Fruit fly (Drosophila melanogaster) whole organism, embryonic: ENCODE measurements around the gene GABPI.

Source experiments
- Ada2b ChIP-seq: fragments of 200-800 bp; sonication (Bioruptor generic); IDR thresholded peaks from 2 replicates; pipeline ENCODE4 v1.3.6; 2022; ENCODE audit warnings: missing biosample characterization, missing genetic modification characterization
- Blimp-1 ChIP-seq: fragments of 200-800 bp; sonication (Bioruptor generic); optimal IDR thresholded peaks from 3 replicates; lab custom pipeline; 2018; ENCODE audit warnings: missing biosample characterization, missing genetic modification characterization, mild to moderate bottlenecking, moderate library complexity, missing genetic modification reagents
- Bteb2 ChIP-seq: fragments of 200-800 bp; sonication (Bioruptor generic); optimal IDR thresholded peaks from 2 replicates; lab custom pipeline; 2016; ENCODE audit warnings: missing biosample characterization, missing genetic modification characterization
- CG10654 ChIP-seq: fragments of 200-800 bp; sonication (Bioruptor generic); optimal IDR thresholded peaks from 2 replicates; lab custom pipeline; 2016; ENCODE audit warnings: missing biosample characterization, missing genetic modification characterization
- CG12391 ChIP-seq: fragments of 200-800 bp; sonication (Bioruptor generic); optimal IDR thresholded peaks from 3 replicates; lab custom pipeline; 2018; ENCODE audit warnings: missing biosample characterization, mild to moderate bottlenecking, missing genetic modification characterization, moderate library complexity
- CG13624 ChIP-seq: fragments of 200-800 bp; sonication (Bioruptor generic); optimal IDR thresholded peaks from 2 replicates; lab custom pipeline; 2016; ENCODE audit warnings: missing biosample characterization, missing genetic modification characterization
- CG14050 ChIP-seq: fragments of 200-800 bp; sonication (Bioruptor generic); IDR thresholded peaks from 3 replicates; pipeline ENCODE4 v1.3.6; 2022; ENCODE audit warnings: missing biosample characterization, missing genetic modification characterization
- CG15601 ChIP-seq: fragments of 200-800 bp; sonication (Bioruptor generic); optimal IDR thresholded peaks from 3 replicates; lab custom pipeline; 2019; ENCODE audit warnings: missing biosample characterization, mild to moderate bottlenecking, missing genetic modification characterization, moderate library complexity
- CG1647 ChIP-seq: fragments of 200-800 bp; sonication (Bioruptor generic); optimal IDR thresholded peaks from 3 replicates; lab custom pipeline; 2016; ENCODE audit warnings: missing biosample characterization, missing genetic modification characterization
- CG18262 ChIP-seq: fragments of 200-800 bp; optimal IDR thresholded peaks from 3 replicates; lab custom pipeline; 2019; ENCODE audit warnings: missing biosample characterization, mild to moderate bottlenecking, missing genetic modification characterization, moderate library complexity
- CG2116 ChIP-seq: fragments of 200-800 bp; sonication (Bioruptor generic); optimal IDR thresholded peaks from 3 replicates; lab custom pipeline; 2018; ENCODE audit warnings: missing biosample characterization, mild to moderate bottlenecking, missing genetic modification characterization
- CG2712 ChIP-seq: fragments of 200-800 bp; optimal IDR thresholded peaks from 3 replicates; lab custom pipeline; 2019; ENCODE audit warnings: missing biosample characterization, mild to moderate bottlenecking, missing genetic modification characterization, moderate library complexity
- CG6254 ChIP-seq: fragments of 200-800 bp; sonication (Bioruptor generic); optimal IDR thresholded peaks from 3 replicates; lab custom pipeline; 2017; ENCODE audit warnings: mild to moderate bottlenecking, missing biosample characterization, missing genetic modification reagents, missing genetic modification characterization
- CG6765 ChIP-seq: fragments of 200-800 bp; sonication (Bioruptor generic); optimal IDR thresholded peaks from 3 replicates; lab custom pipeline; 2017; ENCODE audit warnings: missing biosample characterization, mild to moderate bottlenecking, missing genetic modification characterization
- CG6791 ChIP-seq: fragments of 200-800 bp; sonication (Bioruptor generic); IDR thresholded peaks from 3 replicates; pipeline ENCODE4 v1.3.6; 2022; ENCODE audit warnings: missing biosample characterization, missing genetic modification characterization; ENCODE audit not compliant: partially characterized antibody
- Camta ChIP-seq: fragments of 200-800 bp; sonication (Bioruptor generic); optimal IDR thresholded peaks from 2 replicates; lab custom pipeline; 2016; ENCODE audit warnings: missing biosample characterization, missing genetic modification characterization
- Dad ChIP-seq: fragments of 200-800 bp; sonication (Bioruptor generic); optimal IDR thresholded peaks from 3 replicates; lab custom pipeline; 2016; ENCODE audit warnings: missing biosample characterization, missing genetic modification characterization
- Dll ChIP-seq: fragments of 200-800 bp; sonication (Bioruptor generic); IDR thresholded peaks from 4 replicates; pipeline ENCODE4 v1.3.6; 2022; ENCODE audit warnings: missing biosample characterization, missing genetic modification characterization; ENCODE audit not compliant: partially characterized antibody
- Ets97D ChIP-seq: fragments of 200-800 bp; sonication (Bioruptor generic); optimal IDR thresholded peaks from 3 replicates; lab custom pipeline; 2016; ENCODE audit warnings: missing biosample characterization, missing genetic modification characterization
- Lhr ChIP-seq: fragments of 200-800 bp; sonication (Bioruptor generic); optimal IDR thresholded peaks from 3 replicates; lab custom pipeline; 2017; ENCODE audit warnings: mild to moderate bottlenecking, missing biosample characterization, missing genetic modification reagents, missing genetic modification characterization
- Meics ChIP-seq: fragments of 200-800 bp; sonication (Bioruptor generic); optimal IDR thresholded peaks from 2 replicates; lab custom pipeline; 2017; ENCODE audit warnings: missing biosample characterization, mild to moderate bottlenecking, missing genetic modification characterization
- Mes4 ChIP-seq: fragments of 200-800 bp; sonication (Bioruptor generic); optimal IDR thresholded peaks from 2 replicates; lab custom pipeline; 2016; ENCODE audit warnings: missing biosample characterization, missing genetic modification characterization
- Pdp1 ChIP-seq, 2 experiments: fragments of 200-800 bp; sonication (Bioruptor generic); optimal IDR thresholded peaks; 3 replicates each; lab custom pipeline; 2016; ENCODE audit warnings: missing biosample characterization in 2 of 2, missing genetic modification characterization in 2 of 2, mild to moderate bottlenecking in 1 of 2, moderate library complexity in 1 of 2
- Tbp ChIP-seq: fragments of >200 bp; optimal IDR thresholded peaks from 2 replicates; lab custom pipeline; 2018; ENCODE audit warnings: missing biosample characterization, missing genetic modification characterization
- bbx ChIP-seq: fragments of 200-800 bp; sonication (Bioruptor generic); IDR thresholded peaks from 2 replicates; pipeline ENCODE4 v1.3.6; 2022; ENCODE audit warnings: missing biosample characterization, missing genetic modification characterization; ENCODE audit not compliant: partially characterized antibody
- cad ChIP-seq: fragments of >200 bp; optimal IDR thresholded peaks from 2 replicates; lab custom pipeline; 2017; ENCODE audit warnings: missing biosample characterization, missing genetic modification characterization
- caup ChIP-seq: fragments of 200-800 bp; sonication (Bioruptor generic); optimal IDR thresholded peaks from 3 replicates; lab custom pipeline; 2017; ENCODE audit warnings: missing biosample characterization, mild to moderate bottlenecking, missing genetic modification characterization, moderate library complexity; ENCODE audit not compliant: severe bottlenecking
- gfzf ChIP-seq: fragments of 200-800 bp; sonication (Bioruptor generic); optimal IDR thresholded peaks from 2 replicates; lab custom pipeline; 2016; ENCODE audit warnings: missing biosample characterization, mild to moderate bottlenecking, missing genetic modification characterization, moderate library complexity
- jing ChIP-seq: fragments of 200-800 bp; sonication (Bioruptor generic); optimal IDR thresholded peaks from 2 replicates; lab custom pipeline; 2018; ENCODE audit warnings: missing biosample characterization, mild to moderate bottlenecking, missing genetic modification characterization
- lola ChIP-seq, 3 experiments: fragments of >200 bp in 2 of 3; fragments of 200-800 bp in 1 of 3; sonication (Bioruptor generic) in 1 of 3; optimal IDR thresholded peaks; 2 replicates each; lab custom pipeline; 2017 to 2019; ENCODE audit warnings: missing biosample characterization in 3 of 3, missing genetic modification characterization in 3 of 3, mild to moderate bottlenecking in 1 of 3, moderate library complexity in 1 of 3
- nerfin-2 ChIP-seq: fragments of 200-800 bp; sonication (Bioruptor generic); IDR thresholded peaks from 2 replicates; pipeline ENCODE4 v1.3.6; 2022; ENCODE audit warnings: missing biosample characterization, missing genetic modification characterization; ENCODE audit not compliant: partially characterized antibody
- phol ChIP-seq: fragments of 200-800 bp; sonication (Bioruptor generic); optimal IDR thresholded peaks from 3 replicates; lab custom pipeline; 2018; ENCODE audit warnings: missing biosample characterization, mild to moderate bottlenecking, missing genetic modification characterization, moderate library complexity
- row ChIP-seq: fragments of 200-800 bp; sonication (Bioruptor generic); IDR thresholded peaks from 3 replicates; pipeline ENCODE4 v1.3.6; 2022; ENCODE audit warnings: missing biosample characterization, missing genetic modification characterization
- sisA ChIP-seq: fragments of 200-800 bp; sonication (Bioruptor generic); IDR thresholded peaks from 2 replicates; pipeline ENCODE4 v1.3.6; 2022; ENCODE audit warnings: missing biosample characterization, missing genetic modification characterization
- sna ChIP-seq: fragments of 200-800 bp; sonication (Bioruptor generic); IDR thresholded peaks from 2 replicates; pipeline ENCODE4 v1.3.6; 2022; ENCODE audit warnings: missing biosample characterization, missing genetic modification characterization; ENCODE audit not compliant: partially characterized antibody
- so ChIP-seq: fragments of 200-800 bp; sonication (Bioruptor generic); IDR thresholded peaks from 3 replicates; pipeline ENCODE4 v1.3.6; 2022; ENCODE audit warnings: missing biosample characterization, missing genetic modification characterization
- sqz ChIP-seq: fragments of 200-800 bp; sonication (Bioruptor generic); optimal IDR thresholded peaks from 3 replicates; lab custom pipeline; 2018; ENCODE audit warnings: missing biosample characterization, mild to moderate bottlenecking, missing genetic modification characterization
- stc ChIP-seq: fragments of 200-800 bp; sonication (Bioruptor generic); IDR thresholded peaks from 2 replicates; pipeline ENCODE4 v1.3.6; 2022; ENCODE audit warnings: missing biosample characterization, missing genetic modification characterization
- vvl ChIP-seq: fragments of 200-800 bp; sonication (Bioruptor generic); IDR thresholded peaks from 2 replicates; pipeline ENCODE4 v1.3.6; 2022; ENCODE audit warnings: missing biosample characterization, missing genetic modification characterization
- wdn ChIP-seq: fragments of 200-800 bp; sonication (Bioruptor generic); IDR thresholded peaks from 2 replicates; pipeline ENCODE4 v1.3.6; 2022; ENCODE audit warnings: missing biosample characterization, missing genetic modification characterization

GABPI gene

DNA sequence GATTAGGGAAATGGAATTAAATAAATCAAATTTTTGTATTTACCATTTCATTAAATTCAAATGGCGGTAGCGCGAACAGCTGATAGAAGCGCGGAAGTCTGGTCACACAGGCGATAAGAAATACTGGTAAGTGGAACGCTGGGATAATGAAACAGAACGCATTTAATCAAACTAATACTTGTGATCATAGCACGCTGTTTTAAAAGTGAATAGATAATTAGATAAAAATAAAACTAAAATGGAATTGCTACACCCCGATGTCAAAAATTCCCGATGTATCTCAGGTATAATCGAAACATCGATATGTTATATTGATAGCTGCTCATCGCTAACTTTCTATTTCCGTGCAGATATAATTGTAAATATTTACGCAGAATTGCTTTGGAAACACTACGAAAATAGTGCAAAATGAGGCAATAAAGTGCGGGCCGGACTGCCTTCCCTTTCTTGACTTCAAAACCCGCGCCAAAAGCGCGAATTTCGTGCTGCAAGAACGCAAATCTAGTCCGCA, 37.6 kb upstream of the GABPI start, which contains the start of the genes okr and CG3558 (continued):
- TF ChIP-seq Blimp-1 (GFP tag; lab: Kevin White, UChicago) (peak; percentile 73), caup (GFP tag; lab: Kevin White, UChicago) (no peak), Pdp1 (GFP tag; optimal IDR thresholded peaks at IDR 0.05; lab: Kevin White, UChicago) (peak in 1 of 2 experiments; percentile 1), cad (GFP tag; lab: Kevin White, UChicago) (no peak), CG6765 (GFP tag; lab: Kevin White, UChicago) (no peak), CG12391 (peak; percentile 9), row (GFP tag; lab: Robert Waterston, UW) (peak; percentile 47; the same call in 2 of the 3 replicates), CG6791 (GFP tag; lab: Robert Waterston, UW) (peak; percentile 73), CG18262 (tag; lab: Kevin White, UChicago) (peak; percentile 1), Tbp (GFP tag; lab: Kevin White, UChicago) (no peak), CG2116 (GFP tag; lab: Kevin White, UChicago) (peak; percentile 85), phol (peak; percentile 83), sna (GFP tag; lab: Robert Waterston, UW) (peak; percentile 77), wdn (GFP tag; lab: Robert Waterston, UW) (no peak), vvl (GFP tag; lab: Robert Waterston, UW) (0 out of 2 replicates have a peak, but pooled peaks have one; percentile 9), CG10654 (GFP tag; lab: Kevin White, UChicago) (no peak), CG13624 (GFP tag; lab: Kevin White, UChicago) (no peak), so (no peak), bbx (peak; percentile 78), Bteb2 (GFP tag; lab: Kevin White, UChicago) (peak; percentile 32), jing (GFP tag; lab: Kevin White, UChicago) (no peak), Lhr (GFP tag; lab: Kevin White, UChicago) (peak; percentile 23), CG15601 (tag; lab: Kevin White, UChicago) (no peak), stc (GFP tag; lab: Robert Waterston, UW) (no peak), Ada2b (GFP tag; lab: Robert Waterston, UW) (no peak), CG14050 (GFP tag; lab: Robert Waterston, UW) (no peak), gfzf (peak; percentile 57), nerfin-2 (GFP tag; lab: Robert Waterston, UW) (peak; percentile 69), lola (GFP tag; optimal IDR thresholded peaks at IDR 0.05; lab: Kevin White, UChicago) (peak in 1 of 3 experiments; percentile 7), sisA (no peak), Mes4 (no peak), sqz (GFP tag; lab: Kevin White, UChicago) (no peak), Ets97D (GFP tag; lab: Kevin White, UChicago) (peak; percentile 48), Dad (GFP tag; lab: Kevin White, UChicago) (no peak), Meics (no peak), CG6254 (GFP tag; lab: Kevin White, UChicago) (peak; percentile 0), Dll (GFP tag; lab: Robert Waterston, UW) (peak; percentile 93), CG1647 (GFP tag; lab: Kevin White, UChicago) (peak; percentile 19), Camta (GFP tag; lab: Kevin White, UChicago) (no peak), CG2712 (tag; lab: Kevin White, UChicago) (no peak)
